Worm (Caenorhabditis elegans): Measurements from ENCODE around the gene F32H5.4.

DNA sequence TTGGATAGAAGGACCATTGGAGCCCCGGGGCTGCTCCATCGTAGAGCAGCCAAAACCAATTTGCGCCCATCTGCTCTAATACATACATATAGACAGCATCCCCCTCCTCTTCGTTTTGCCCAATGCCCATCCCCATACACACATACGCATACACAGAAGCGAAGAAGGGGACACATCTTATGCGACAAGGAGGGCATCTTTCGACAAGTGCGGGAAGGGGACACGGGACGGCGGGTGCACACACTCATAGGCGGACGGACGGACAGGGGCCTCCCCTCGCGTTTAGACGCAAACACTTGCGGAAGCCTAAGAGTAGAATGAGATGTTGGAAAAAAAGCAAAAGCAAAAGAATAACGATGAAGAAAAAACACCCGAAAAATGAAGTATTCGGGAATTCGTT lies 36.1 kb downstream of the F32H5.4 start:
- TF ChIP-seq snpc-4 (tag; optimal IDR thresholded peaks at IDR 0.05) (no peak), nhr-77 (tag; optimal IDR thresholded peaks at IDR 0.05) (no peak), ztf-11 (tag; optimal IDR thresholded peaks at IDR 0.05) (no peak), aly-2 (tag; optimal IDR thresholded peaks at IDR 0.05) (no peak), mdl-1 (tag; optimal IDR thresholded peaks at IDR 0.05) (no peak), nhr-28 (tag; optimal IDR thresholded peaks at IDR 0.05) (no peak)
